Worm (Caenorhabditis elegans): ENCODE results near the gene del-6.
A peak's percentile ranks its signal among the peaks of the same experiment; 100 is the strongest.

del-6 gene

DNA sequence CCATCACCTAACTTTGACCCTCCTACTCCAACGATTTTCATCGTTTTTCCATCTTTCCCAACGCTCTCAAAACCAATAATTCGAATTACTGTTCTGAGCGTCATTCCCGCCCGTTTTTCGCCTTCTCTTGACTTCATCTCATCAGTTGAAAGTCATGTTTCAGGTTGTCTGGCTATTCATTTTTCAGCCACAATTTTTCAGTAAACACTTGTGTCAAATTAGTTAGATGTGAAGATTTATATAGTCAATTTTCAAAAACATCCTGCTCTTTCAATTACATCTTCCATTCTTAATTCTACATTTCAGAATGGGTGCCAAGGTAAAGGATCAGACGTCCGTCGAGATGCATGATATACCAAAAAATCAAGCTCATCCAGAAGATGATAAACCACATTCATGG, at the start of gene del-6:
Gene del-6 (plus strand): TSS at position 301 of the 400 bp plus-strand sequence.
- no peak for TF ChIP-seq ceh-88 (GFP tag; IDR thresholded peaks at IDR 0.05)
- TF ChIP-seq lsy-2 (tag; optimal IDR thresholded peaks at IDR 0.05), result no peak
- TF ChIP-seq pqm-1 (tag; optimal IDR thresholded peaks at IDR 0.05), result no peak
- no peak for TF ChIP-seq nhr-12 (tag; optimal IDR thresholded peaks at IDR 0.05)
- TF ChIP-seq irx-1 (tag; optimal IDR thresholded peaks at IDR 0.05), result no peak
- no peak for TF ChIP-seq pag-3 (tag; optimal IDR thresholded peaks at IDR 0.05; ENCODE audit: borderline replicate concordance, insufficient read depth)

DNA sequence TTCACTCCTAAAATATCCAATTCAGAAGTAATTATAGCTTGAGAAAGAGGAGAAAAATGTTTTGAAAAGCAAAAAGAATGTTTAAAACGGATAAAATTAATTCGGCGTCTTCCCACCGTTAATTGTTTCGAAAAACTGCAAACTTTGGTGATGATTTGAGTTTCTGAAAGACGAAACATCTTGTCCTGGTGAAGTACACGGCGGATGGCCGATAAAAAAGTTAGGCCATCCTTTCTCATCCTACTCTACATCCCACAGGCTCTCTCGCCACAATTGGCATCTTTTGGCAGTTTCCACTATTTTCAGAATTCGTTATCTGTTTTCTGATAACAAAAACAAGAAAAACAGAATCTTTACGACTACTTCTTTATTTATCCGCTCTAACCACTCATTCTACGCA, 46.8 kb upstream of the del-6 start, which contains the start of the genes C35A5.8 and hda-11:
Gene C35A5.8 (minus strand): TSS at position 7 of the 400 bp plus-strand sequence.
Gene hda-11 (plus strand): TSS at position 283 of the 400 bp plus-strand sequence.
- TF ChIP-seq swsn-7 (tag; optimal IDR thresholded peaks at IDR 0.05) (peak; percentile 80), nhr-77 (tag; optimal IDR thresholded peaks at IDR 0.05) (no peak), sup-37 (GFP tag; optimal IDR thresholded peaks at IDR 0.05) (peak; percentile 20), snu-23 (GFP tag; optimal IDR thresholded peaks at IDR 0.05) (peak; percentile 86), ztf-11 (tag; optimal IDR thresholded peaks at IDR 0.05) (peak in 1 of 2 experiments; percentile 94), alr-1 (tag; optimal IDR thresholded peaks at IDR 0.05; ENCODE audit: borderline replicate concordance) (no peak), nhr-90 (tag; optimal IDR thresholded peaks at IDR 0.05; ENCODE audit: poor library complexity) (peak; percentile 91), lin-35 (GFP tag; optimal IDR thresholded peaks at IDR 0.05) (peak; percentile 71 to 74), nhr-20 (tag; optimal IDR thresholded peaks at IDR 0.05) (peak; percentile 82), C34B4.2 (tag; optimal IDR thresholded peaks at IDR 0.05) (no peak), sptf-1 (tag; optimal IDR thresholded peaks at IDR 0.05) (no peak), efl-1 (optimal IDR thresholded peaks at IDR 0.05) (peak; percentile 71 to 77), efl-1 (GFP tag; optimal IDR thresholded peaks at IDR 0.05 in 1 of 2) (peak; percentile 71 to 97), lin-15B (tag; optimal IDR thresholded peaks at IDR 0.05) (peak; percentile 8), C16A3.4 (tag; optimal IDR thresholded peaks at IDR 0.05) (peak; percentile 46), lin-13 (GFP tag; optimal IDR thresholded peaks at IDR 0.05) (peak; percentile 36), dpl-1 (GFP tag; optimal IDR thresholded peaks at IDR 0.05) (peak; percentile 64 to 75 (median 71)), ets-5 (GFP tag; IDR thresholded peaks at IDR 0.05) (no peak), fos-1 (tag; optimal IDR thresholded peaks at IDR 0.05) (peak; percentile 20), hlh-4 (tag; optimal IDR thresholded peaks at IDR 0.05) (peak; percentile 57), egl-27 (tag; optimal IDR thresholded peaks at IDR 0.05) (no peak), hlh-17 (GFP tag; optimal IDR thresholded peaks at IDR 0.05; ENCODE audit: borderline replicate concordance) (no peak), ceh-8 (GFP tag; optimal IDR thresholded peaks at IDR 0.05) (peak; percentile 7), ama-1 (optimal IDR thresholded peaks at IDR 0.05) (no peak), tlp-1 (tag; optimal IDR thresholded peaks at IDR 0.05) (no peak), ceh-90 (tag; optimal IDR thresholded peaks at IDR 0.05) (peak; percentile 94), vab-15 (tag; optimal IDR thresholded peaks at IDR 0.05) (no peak), lin-14 (GFP tag; optimal IDR thresholded peaks at IDR 0.05) (peak; percentile 74), blmp-1 (tag; optimal IDR thresholded peaks at IDR 0.05) (peak; percentile 46), zip-4 (GFP tag; optimal IDR thresholded peaks at IDR 0.05) (peak; percentile 6), unc-98 (GFP tag; IDR thresholded peaks at IDR 0.05) (peak; percentile 79), isw-1 (GFP tag; IDR thresholded peaks at IDR 0.05) (peak; percentile 77), unc-86 (tag; optimal IDR thresholded peaks at IDR 0.05) (peak; percentile 59), xbp-1 (tag; optimal IDR thresholded peaks at IDR 0.05) (peak; percentile 80), Y116A8C.19 (tag; optimal IDR thresholded peaks at IDR 0.05; ENCODE audit: borderline replicate concordance) (peak; percentile 65), nhr-85 (tag) (peak; percentile 92), nhr-47 (tag; optimal IDR thresholded peaks at IDR 0.05) (peak; percentile 91), pag-3 (tag; optimal IDR thresholded peaks at IDR 0.05; ENCODE audit: borderline replicate concordance, insufficient read depth) (peak; percentile 28), nhr-237 (tag; optimal IDR thresholded peaks at IDR 0.05) (no peak), irx-1 (tag; optimal IDR thresholded peaks at IDR 0.05) (peak; percentile 93), ztf-4 (tag; optimal IDR thresholded peaks at IDR 0.05) (peak; percentile 34), sox-4 (tag; optimal IDR thresholded peaks at IDR 0.05) (peak; percentile 89), aha-1 (tag; optimal IDR thresholded peaks at IDR 0.05) (no peak), tbx-2 (tag; optimal IDR thresholded peaks at IDR 0.05) (peak; percentile 89), zag-1 (tag; optimal IDR thresholded peaks at IDR 0.05) (no peak), unc-130 (tag; optimal IDR thresholded peaks at IDR 0.05) (peak; percentile 51), snpc-4 (tag; optimal IDR thresholded peaks at IDR 0.05) (peak; percentile 58), pqm-1 (tag; optimal IDR thresholded peaks at IDR 0.05) (no peak)

All from whole organism, L1 larva.